Worm (Caenorhabditis elegans): Measurements from ENCODE around the gene grd-13.

grd-13 gene

ce11 chrIV:3452516-3452915, 14.4 kb downstream of the grd-13 start:
- TF ChIP-seq elt-1 (tag; optimal IDR thresholded peaks at IDR 0.05) (no peak), nhr-11 (tag; optimal IDR thresholded peaks at IDR 0.05) (no peak), R02D3.7 (tag; optimal IDR thresholded peaks at IDR 0.05) (no peak), unc-62 (GFP tag; optimal IDR thresholded peaks at IDR 0.05) (no peak), mab-5 (tag; optimal IDR thresholded peaks at IDR 0.05) (no peak), crh-2 (tag; optimal IDR thresholded peaks at IDR 0.05) (no peak), zag-1 (tag; optimal IDR thresholded peaks at IDR 0.05) (no peak), Y55F3AM.14 (GFP tag; optimal IDR thresholded peaks at IDR 0.05) (no peak), peb-1 (tag; optimal IDR thresholded peaks at IDR 0.05) (no peak), unc-55 (GFP tag; optimal IDR thresholded peaks at IDR 0.05) (no peak)

- TF ChIP-seq ZK546.5 (tag; optimal IDR thresholded peaks at IDR 0.05) (no peak), aly-2 (tag; optimal IDR thresholded peaks at IDR 0.05) (no peak), lin-39 (tag; optimal IDR thresholded peaks at IDR 0.05) (no peak), skn-1 (tag; optimal IDR thresholded peaks at IDR 0.05) (no peak), mdl-1 (tag; optimal IDR thresholded peaks at IDR 0.05) (no peak), sem-4 (tag; optimal IDR thresholded peaks at IDR 0.05) (no peak), zag-1 (tag; optimal IDR thresholded peaks at IDR 0.05) (no peak), crh-2 (tag; optimal IDR thresholded peaks at IDR 0.05) (no peak)
Measured at ce11 chrIV:3453346-3453745, 15.2 kb downstream of the grd-13 start, which contains the start of gene srz-23. srz-23 (plus strand) TSS chrIV:3453608.

ce11 chrIV:3463254-3463653, 25.1 kb downstream of the grd-13 start, which contains the start of gene F58E2.4:
F58E2.4 (plus strand) TSS chrIV:3463387.
- TF ChIP-seq dmd-4 (tag; optimal IDR thresholded peaks at IDR 0.05), result no peak
- no peak for TF ChIP-seq mdl-1 (tag; optimal IDR thresholded peaks at IDR 0.05)
- no peak for TF ChIP-seq peb-1 (tag; optimal IDR thresholded peaks at IDR 0.05)
- no peak for TF ChIP-seq ztf-11 (tag; optimal IDR thresholded peaks at IDR 0.05)
- TF ChIP-seq egl-27 (tag; optimal IDR thresholded peaks at IDR 0.05), result no peak
- no peak for TF ChIP-seq nhr-21 (tag; optimal IDR thresholded peaks at IDR 0.05)
- TF ChIP-seq lsy-2 (tag; optimal IDR thresholded peaks at IDR 0.05), result no peak
- TF ChIP-seq F13H6.1 (tag; optimal IDR thresholded peaks at IDR 0.05), result no peak
- TF ChIP-seq blmp-1 (tag; optimal IDR thresholded peaks at IDR 0.05; ENCODE audit: insufficient read depth), result no peak
- TF ChIP-seq nhr-237 (tag; optimal IDR thresholded peaks at IDR 0.05), result no peak
- no peak for TF ChIP-seq nhr-11 (tag; optimal IDR thresholded peaks at IDR 0.05)
- TF ChIP-seq nhr-12 (tag; optimal IDR thresholded peaks at IDR 0.05), result no peak

ce11 chrIV:3467128-3467527, 29.0 kb downstream of the grd-13 start, which contains the start of gene F58E2.3:
F58E2.3 (plus strand) TSS chrIV:3467428.
- no peak for TF ChIP-seq ceh-82 (tag; optimal IDR thresholded peaks at IDR 0.05)
- TF ChIP-seq lin-39 (tag; optimal IDR thresholded peaks at IDR 0.05), result no peak
- no peak for TF ChIP-seq nhr-129 (tag; optimal IDR thresholded peaks at IDR 0.05)
- no peak for TF ChIP-seq egl-27 (tag; optimal IDR thresholded peaks at IDR 0.05)
- no peak for TF ChIP-seq unc-62 (GFP tag; optimal IDR thresholded peaks at IDR 0.05)

- no peak for TF ChIP-seq ztf-4 (tag; optimal IDR thresholded peaks at IDR 0.05)
- TF ChIP-seq unc-55 (GFP tag; optimal IDR thresholded peaks at IDR 0.05), result no peak
- no peak for TF ChIP-seq sma-9 (GFP tag; optimal IDR thresholded peaks at IDR 0.05)
- TF ChIP-seq sma-9 (tag; optimal IDR thresholded peaks at IDR 0.05), result no peak
- TF ChIP-seq sem-4 (tag; optimal IDR thresholded peaks at IDR 0.05), result no peak
- no peak for TF ChIP-seq nhr-11 (tag; optimal IDR thresholded peaks at IDR 0.05)
- TF ChIP-seq nhr-77 (tag; optimal IDR thresholded peaks at IDR 0.05), result no peak
Measured at ce11 chrIV:3467751-3468150, 29.6 kb downstream of the grd-13 start.

- TF ChIP-seq ZK546.5 (tag; optimal IDR thresholded peaks at IDR 0.05) (no peak), ztf-11 (tag; optimal IDR thresholded peaks at IDR 0.05) (no peak), alr-1 (tag; optimal IDR thresholded peaks at IDR 0.05) (no peak), dmd-4 (tag; optimal IDR thresholded peaks at IDR 0.05) (no peak), zag-1 (tag; optimal IDR thresholded peaks at IDR 0.05) (no peak), egl-27 (tag; optimal IDR thresholded peaks at IDR 0.05) (no peak), sma-9 (GFP tag; optimal IDR thresholded peaks at IDR 0.05) (no peak), sma-9 (tag; optimal IDR thresholded peaks at IDR 0.05) (no peak), nhr-6 (tag; optimal IDR thresholded peaks at IDR 0.05) (no peak), elt-3 (tag; optimal IDR thresholded peaks at IDR 0.05) (no peak), R02D3.7 (tag; optimal IDR thresholded peaks at IDR 0.05) (no peak), unc-62 (GFP tag; optimal IDR thresholded peaks at IDR 0.05) (no peak), mbf-1 (tag; optimal IDR thresholded peaks at IDR 0.05) (no peak), C34F6.9 (tag; optimal IDR thresholded peaks at IDR 0.05) (no peak)
Measured at ce11 chrIV:3469742-3470141, 31.6 kb downstream of the grd-13 start, which contains the start of gene F58E2.2. F58E2.2 (plus strand) TSS chrIV:3470042.
